Fruit fly (Drosophila melanogaster) Kc167 (cell line): ENCODE data around the gene CG34049.

Source experiments
- Myc ChIP-seq: fragments of >200 bp; optimal IDR thresholded peaks from 2 replicates; lab custom pipeline; 2017; ENCODE audit warnings: missing external identifiers
- h ChIP-seq: fragments of >200 bp; optimal IDR thresholded peaks from 3 replicates; lab custom pipeline; 2018; ENCODE audit warnings: missing external identifiers
- psq ChIP-seq: fragments of >200 bp; optimal IDR thresholded peaks from 2 replicates; lab custom pipeline; 2017; ENCODE audit warnings: missing external identifiers
- ttk ChIP-seq: sonication (Bioruptor generic); optimal IDR thresholded peaks from 2 replicates; lab custom pipeline; 2017; ENCODE audit warnings: missing external identifiers

DNA sequence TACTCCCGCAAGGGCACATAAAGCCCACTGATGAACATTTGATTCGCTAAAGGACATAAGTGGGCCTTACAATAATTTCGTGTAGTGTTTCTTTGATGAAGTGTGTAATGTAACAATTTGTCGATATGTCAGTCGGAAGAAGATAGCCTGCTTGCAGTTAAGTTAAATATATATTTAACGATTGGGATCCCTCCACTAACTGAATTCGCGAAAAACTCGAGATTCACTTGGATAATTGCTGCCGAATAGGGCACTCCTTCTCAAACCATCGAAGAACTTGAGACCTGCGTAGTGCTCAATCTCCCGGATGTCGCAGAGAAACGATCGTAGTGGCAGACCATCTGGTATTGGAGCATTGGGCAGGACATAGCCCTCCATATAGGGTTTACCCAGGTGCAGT is 27.0 kb downstream of the CG34049 start, which contains the start of gene Tengl3:
- no peak for TF ChIP-seq ttk (lab: Kevin White, UChicago)
- TF ChIP-seq h (lab: Kevin White, UChicago): no peak
- TF ChIP-seq psq (lab: Kevin White, UChicago): no peak
- TF ChIP-seq Myc: no peak
